Fruit fly (Drosophila melanogaster) whole organism, prepupa: Measurements from ENCODE around the gene CG14855.

Source experiments
- Blimp-1 ChIP-seq: fragments of 200-800 bp; sonication (Bioruptor generic); optimal IDR thresholded peaks from 3 replicates; lab custom pipeline; 2017; ENCODE audit warnings: missing biosample characterization, missing genetic modification characterization, mild to moderate bottlenecking, moderate library complexity, missing genetic modification reagents
- CG10631 ChIP-seq: fragments of 200-800 bp; sonication (Bioruptor generic); optimal IDR thresholded peaks from 2 replicates; lab custom pipeline; 2016; ENCODE audit warnings: missing biosample characterization, missing genetic modification characterization
- CG10669 ChIP-seq: fragments of 200-800 bp; sonication (Bioruptor generic); optimal IDR thresholded peaks from 3 replicates; lab custom pipeline; 2018; ENCODE audit warnings: missing biosample characterization, mild to moderate bottlenecking, missing genetic modification characterization, moderate library complexity
- CG11294 ChIP-seq: fragments of 200-800 bp; sonication (Bioruptor generic); IDR thresholded peaks from 2 replicates; pipeline ENCODE4 v1.3.6; 2022; ENCODE audit warnings: missing biosample characterization, missing genetic modification characterization
- CG11902 ChIP-seq: fragments of 200-800 bp; sonication (Bioruptor generic); optimal IDR thresholded peaks from 3 replicates; lab custom pipeline; 2016; ENCODE audit warnings: missing biosample characterization, missing genetic modification characterization
- CG15336 ChIP-seq: fragments of 200-800 bp; sonication (Bioruptor generic); IDR thresholded peaks from 2 replicates; pipeline ENCODE4 v1.3.6; 2022; ENCODE audit warnings: missing biosample characterization, missing genetic modification characterization
- CG1621 ChIP-seq: fragments of 200-800 bp; sonication (Bioruptor generic); optimal IDR thresholded peaks from 3 replicates; lab custom pipeline; 2018; ENCODE audit warnings: missing biosample characterization, mild to moderate bottlenecking, missing genetic modification characterization
- CG16779 ChIP-seq: fragments of 200-800 bp; sonication (Bioruptor generic); optimal IDR thresholded peaks from 3 replicates; lab custom pipeline; 2017; ENCODE audit warnings: missing biosample characterization, mild to moderate bottlenecking, missing genetic modification characterization
- CG3032 ChIP-seq: fragments of 200-800 bp; optimal IDR thresholded peaks from 2 replicates; lab custom pipeline; 2019; ENCODE audit warnings: missing biosample characterization, mild to moderate bottlenecking, missing genetic modification characterization, moderate library complexity
- CG31627 ChIP-seq: fragments of 200-800 bp; sonication (Bioruptor generic); optimal IDR thresholded peaks from 3 replicates; lab custom pipeline; 2016; ENCODE audit warnings: missing biosample characterization, missing genetic modification characterization
- CG32006 ChIP-seq: fragments of 200-800 bp; sonication (Bioruptor generic); optimal IDR thresholded peaks from 3 replicates; lab custom pipeline; 2017; ENCODE audit warnings: missing biosample characterization, mild to moderate bottlenecking, missing genetic modification characterization
- CG3919 ChIP-seq: fragments of 200-800 bp; sonication (Bioruptor generic); optimal IDR thresholded peaks from 3 replicates; lab custom pipeline; 2016; ENCODE audit warnings: missing biosample characterization, missing genetic modification characterization
- CG4318 ChIP-seq: fragments of 200-800 bp; sonication (Bioruptor generic); optimal IDR thresholded peaks from 3 replicates; lab custom pipeline; 2017; ENCODE audit warnings: missing biosample characterization, mild to moderate bottlenecking, missing genetic modification characterization
- CG6163 ChIP-seq: fragments of 200-800 bp; sonication (Bioruptor generic); IDR thresholded peaks from 3 replicates; pipeline ENCODE4 v1.3.6; 2022; ENCODE audit warnings: missing biosample characterization, missing genetic modification characterization
- CG6276 ChIP-seq: fragments of 200-800 bp; sonication (Bioruptor generic); optimal IDR thresholded peaks from 2 replicates; lab custom pipeline; 2017; ENCODE audit warnings: missing biosample characterization, mild to moderate bottlenecking, missing genetic modification characterization
- CG6808 ChIP-seq: fragments of 200-800 bp; sonication (Bioruptor generic); optimal IDR thresholded peaks from 3 replicates; lab custom pipeline; 2017; ENCODE audit warnings: missing biosample characterization, missing genetic modification characterization, mild to moderate bottlenecking, moderate library complexity, missing genetic modification reagents
- CG7368 ChIP-seq: fragments of 200-800 bp; sonication (Bioruptor generic); optimal IDR thresholded peaks from 3 replicates; lab custom pipeline; 2016; ENCODE audit warnings: missing biosample characterization, missing genetic modification characterization
- CG8119 ChIP-seq: fragments of 200-800 bp; sonication (Bioruptor generic); IDR thresholded peaks from 3 replicates; pipeline ENCODE4 v1.3.6; 2022; ENCODE audit warnings: missing biosample characterization, missing genetic modification characterization
- CG8319 ChIP-seq: fragments of 200-800 bp; sonication (Bioruptor generic); optimal IDR thresholded peaks from 3 replicates; lab custom pipeline; 2016; ENCODE audit warnings: missing biosample characterization, missing genetic modification characterization
- Eip75B ChIP-seq: fragments of 200-800 bp; sonication (Bioruptor generic); optimal IDR thresholded peaks from 3 replicates; lab custom pipeline; 2016; ENCODE audit warnings: missing biosample characterization, missing genetic modification characterization
- Eip78C ChIP-seq: fragments of 200-800 bp; sonication (Bioruptor generic); peaks from one replicate; lab custom pipeline; 2016; ENCODE audit warnings: missing biosample characterization, missing genetic modification characterization
- Eip93F ChIP-seq: fragments of 200-800 bp; sonication (Bioruptor generic); optimal IDR thresholded peaks from 2 replicates; lab custom pipeline; 2016; ENCODE audit warnings: missing biosample characterization, mild to moderate bottlenecking, missing genetic modification characterization
- Ets21C ChIP-seq: fragments of 200-800 bp; sonication (Bioruptor generic); optimal IDR thresholded peaks from 3 replicates; lab custom pipeline; 2016; ENCODE audit warnings: missing biosample characterization, missing genetic modification characterization
- Gug ChIP-seq: fragments of 200-800 bp; sonication (Bioruptor generic); IDR thresholded peaks from 2 replicates; pipeline ENCODE4 v1.3.6; 2022; ENCODE audit warnings: missing biosample characterization, missing genetic modification characterization
- Hr38 ChIP-seq: sonication (Bioruptor generic); optimal IDR thresholded peaks from 2 replicates; lab custom pipeline; 2016; ENCODE audit warnings: missing biosample characterization, missing genetic modification characterization
- Hr39 ChIP-seq: fragments of 200-800 bp; sonication (Bioruptor generic); optimal IDR thresholded peaks from 2 replicates; lab custom pipeline; 2016; ENCODE audit warnings: missing biosample characterization, missing genetic modification characterization
- Lpt ChIP-seq: fragments of 200-800 bp; sonication (Bioruptor generic); optimal IDR thresholded peaks from 3 replicates; lab custom pipeline; 2016; ENCODE audit warnings: missing biosample characterization, missing genetic modification characterization
- Met ChIP-seq: fragments of 200-800 bp; sonication (Bioruptor generic); optimal IDR thresholded peaks from 3 replicates; lab custom pipeline; 2016; ENCODE audit warnings: missing biosample characterization, missing genetic modification characterization
- Smox ChIP-seq: fragments of 200-800 bp; sonication (Bioruptor generic); optimal IDR thresholded peaks from 3 replicates; lab custom pipeline; 2016; ENCODE audit warnings: missing biosample characterization, missing genetic modification characterization
- Sox102F ChIP-seq: fragments of 200-800 bp; sonication (Bioruptor generic); optimal IDR thresholded peaks from 2 replicates; lab custom pipeline; 2016; ENCODE audit warnings: missing biosample characterization, mild to moderate bottlenecking, missing genetic modification characterization
- Sox14 ChIP-seq: fragments of 200-800 bp; sonication (Bioruptor generic); optimal IDR thresholded peaks from 3 replicates; lab custom pipeline; 2016; ENCODE audit warnings: missing biosample characterization, missing genetic modification characterization
- Sox15 ChIP-seq: fragments of 200-800 bp; sonication (Bioruptor generic); optimal IDR thresholded peaks from 3 replicates; lab custom pipeline; 2016; ENCODE audit warnings: missing biosample characterization, missing genetic modification characterization
- acj6 ChIP-seq: fragments of 200-800 bp; sonication (Bioruptor generic); optimal IDR thresholded peaks from 3 replicates; lab custom pipeline; 2016; ENCODE audit warnings: missing biosample characterization, missing genetic modification characterization
- dac ChIP-seq: fragments of 200-800 bp; sonication (Bioruptor generic); optimal IDR thresholded peaks from 2 replicates; lab custom pipeline; 2017; ENCODE audit warnings: missing biosample characterization, mild to moderate bottlenecking, missing genetic modification characterization
- dsx ChIP-seq: fragments of 200-800 bp; optimal IDR thresholded peaks from 3 replicates; lab custom pipeline; 2019; ENCODE audit warnings: missing biosample characterization, mild to moderate bottlenecking, missing genetic modification characterization, moderate library complexity; ENCODE audit not compliant: poor library complexity, severe bottlenecking
- eg ChIP-seq: fragments of 200-800 bp; sonication (Bioruptor generic); IDR thresholded peaks from 3 replicates; pipeline ENCODE4 v1.3.6; 2022; ENCODE audit warnings: missing biosample characterization, missing genetic modification characterization
- esn ChIP-seq: fragments of 200-800 bp; sonication (Bioruptor generic); optimal IDR thresholded peaks from 2 replicates; lab custom pipeline; 2016; ENCODE audit warnings: missing biosample characterization, mild to moderate bottlenecking, missing genetic modification characterization, moderate library complexity
- fd59A ChIP-seq: fragments of 200-800 bp; sonication (Bioruptor generic); optimal IDR thresholded peaks from 2 replicates; lab custom pipeline; 2017; ENCODE audit warnings: missing biosample characterization, mild to moderate bottlenecking, missing genetic modification characterization, missing genetic modification reagents
- fd85E ChIP-seq: fragments of 200-800 bp; sonication (Bioruptor generic); optimal IDR thresholded peaks from 3 replicates; lab custom pipeline; 2016; ENCODE audit warnings: missing biosample characterization, missing genetic modification characterization
- fkh ChIP-seq: fragments of 200-800 bp; sonication (Bioruptor generic); optimal IDR thresholded peaks from 3 replicates; lab custom pipeline; 2017; ENCODE audit warnings: missing biosample characterization, mild to moderate bottlenecking, missing genetic modification characterization, moderate library complexity
- lz ChIP-seq: fragments of 200-800 bp; sonication (Bioruptor generic); optimal IDR thresholded peaks from 3 replicates; lab custom pipeline; 2016; ENCODE audit warnings: missing biosample characterization, missing genetic modification characterization
- net ChIP-seq: fragments of 200-800 bp; sonication (Bioruptor generic); optimal IDR thresholded peaks from 3 replicates; lab custom pipeline; 2016; ENCODE audit warnings: missing biosample characterization, missing genetic modification characterization
- pdm3 ChIP-seq: fragments of 200-800 bp; sonication (Bioruptor generic); optimal IDR thresholded peaks from 3 replicates; lab custom pipeline; 2016; ENCODE audit warnings: missing biosample characterization, missing genetic modification characterization
- salr ChIP-seq, 2 experiments: fragments of 200-800 bp; sonication (Bioruptor generic); optimal IDR thresholded peaks; 3 replicates each; lab custom pipeline; 2016 to 2018; ENCODE audit warnings: missing biosample characterization in 2 of 2, missing genetic modification characterization in 2 of 2, mild to moderate bottlenecking in 1 of 2
- ss ChIP-seq, 2 experiments: fragments of 200-800 bp; sonication (Bioruptor generic); optimal IDR thresholded peaks; 2 replicates in 1 of 2; 3 replicates in 1 of 2; lab custom pipeline; 2017 to 2018; ENCODE audit warnings: mild to moderate bottlenecking in 2 of 2, missing biosample characterization in 2 of 2, missing genetic modification characterization in 2 of 2, moderate library complexity in 1 of 2
- svp ChIP-seq: fragments of 200-800 bp; sonication (Bioruptor generic); peaks from one replicate; lab custom pipeline; 2016; ENCODE audit warnings: missing biosample characterization, missing genetic modification characterization
- topi ChIP-seq: fragments of 200-800 bp; sonication (Bioruptor generic); optimal IDR thresholded peaks from 3 replicates; lab custom pipeline; 2016; ENCODE audit warnings: missing biosample characterization, missing genetic modification characterization

CG14855 gene

DNA sequence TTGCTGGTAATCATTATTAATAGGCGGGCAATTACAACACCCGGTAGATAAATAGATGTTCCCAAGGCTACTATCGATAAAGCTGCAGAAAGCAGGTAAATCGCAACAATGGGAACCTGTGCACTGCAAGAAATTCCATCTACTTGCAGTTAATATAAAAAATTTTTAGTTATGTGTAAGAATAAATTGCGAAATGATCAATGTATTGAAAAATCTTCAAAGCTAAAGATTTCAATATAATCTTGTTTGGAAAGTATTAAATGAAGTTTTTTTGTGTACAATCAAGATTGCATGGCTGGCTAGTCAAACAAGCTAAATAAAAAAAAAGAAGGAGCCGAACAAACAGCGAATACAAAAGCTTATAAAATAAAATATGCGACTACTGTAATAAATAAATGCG is 20.7 kb upstream of the CG14855 start (continued):
- TF ChIP-seq Sox102F (GFP tag; lab: Kevin White, UChicago): peak; percentile 16
- TF ChIP-seq CG3032 (tag; lab: Kevin White, UChicago): peak; percentile 43
- TF ChIP-seq svp: no peak
- TF ChIP-seq Eip78C: peak; percentile 91
- TF ChIP-seq salr (GFP tag; optimal IDR thresholded peaks at IDR 0.05; lab: Kevin White, UChicago): peak in 1 of 2 experiments; percentile 68
- no peak for TF ChIP-seq Ets21C (GFP tag; lab: Kevin White, UChicago)
- peak; percentile 45 for TF ChIP-seq Met (GFP tag; lab: Kevin White, UChicago)
- TF ChIP-seq CG15336 (GFP tag; lab: Robert Waterston, UW): peak; percentile 81
- TF ChIP-seq CG8319 (GFP tag; lab: Kevin White, UChicago): no peak
- peak; percentile 48 for TF ChIP-seq Sox14 (GFP tag; lab: Kevin White, UChicago)
- TF ChIP-seq dsx (GFP tag; lab: Kevin White, UChicago): peak; percentile 31
- peak; percentile 83 for TF ChIP-seq eg (GFP tag; lab: Robert Waterston, UW)
- TF ChIP-seq Gug (GFP tag; lab: Robert Waterston, UW): peak; percentile 42; the same call in 1 of the 2 replicates
- peak; percentile 16 for TF ChIP-seq Sox15 (GFP tag; lab: Kevin White, UChicago)
- TF ChIP-seq CG11902 (GFP tag; lab: Kevin White, UChicago): no peak
- TF ChIP-seq CG10669 (GFP tag; lab: Kevin White, UChicago): peak; percentile 30
- TF ChIP-seq dac (GFP tag; lab: Kevin White, UChicago): peak; percentile 35
- TF ChIP-seq CG10631 (GFP tag; lab: Kevin White, UChicago): peak; percentile 51
- TF ChIP-seq CG6276: peak; percentile 46
- TF ChIP-seq Eip93F (GFP tag; lab: Kevin White, UChicago): no peak
- peak; percentile 53 for TF ChIP-seq CG3919 (GFP tag; lab: Kevin White, UChicago)

DNA sequence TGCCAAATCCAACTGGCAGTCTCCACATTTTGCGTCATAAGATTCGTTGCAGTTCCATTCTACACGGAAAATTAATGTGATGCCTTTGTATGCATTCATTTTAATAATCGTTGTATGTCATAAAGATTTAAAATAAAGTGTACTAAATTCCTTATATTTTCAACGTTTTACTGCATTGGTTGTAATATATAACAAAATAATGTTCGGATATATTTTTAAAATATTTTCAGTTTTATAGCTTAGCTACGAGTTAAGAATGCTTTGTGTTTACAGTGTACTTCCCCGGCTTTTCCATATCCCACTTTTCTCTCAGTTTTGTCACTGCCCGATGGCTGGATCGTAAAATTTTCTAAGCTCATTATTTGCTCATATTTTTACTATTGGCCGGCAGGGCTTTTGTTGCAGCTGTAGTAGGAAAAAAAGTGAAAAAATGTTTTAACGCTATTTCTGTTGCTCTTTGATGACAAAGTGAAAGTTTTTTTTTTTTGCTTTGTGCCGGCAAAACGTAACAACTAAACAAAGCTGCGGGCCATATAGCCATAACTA is 16.3 kb upstream of the CG14855 start:
- TF ChIP-seq Hr38 (GFP tag; lab: Kevin White, UChicago) (no peak), Ets21C (GFP tag; lab: Kevin White, UChicago) (no peak), CG32006 (GFP tag; lab: Kevin White, UChicago) (peak; percentile 43), CG6163 (GFP tag; lab: Robert Waterston, UW) (no peak), Eip75B (GFP tag; lab: Kevin White, UChicago) (no peak), lz (GFP tag; lab: Kevin White, UChicago) (peak; percentile 7), CG11294 (GFP tag; lab: Robert Waterston, UW) (no peak), CG3032 (tag; lab: Kevin White, UChicago) (no peak), fd59A (no peak), Blimp-1 (no peak), CG8119 (GFP tag; lab: Robert Waterston, UW) (peak; percentile 34; the same call in 1 of the 3 replicates), salr (GFP tag; optimal IDR thresholded peaks at IDR 0.05; lab: Kevin White, UChicago) (no peak), Hr39 (no peak), net (peak; percentile 4), CG1621 (tag; lab: Kevin White, UChicago) (no peak), CG8319 (GFP tag; lab: Kevin White, UChicago) (no peak), Sox14 (GFP tag; lab: Kevin White, UChicago) (no peak), CG3919 (GFP tag; lab: Kevin White, UChicago) (no peak), eg (GFP tag; lab: Robert Waterston, UW) (no peak), CG7368 (GFP tag; lab: Kevin White, UChicago) (no peak), CG16779 (tag; lab: Kevin White, UChicago) (no peak), Eip93F (GFP tag; lab: Kevin White, UChicago) (no peak), Met (GFP tag; lab: Kevin White, UChicago) (no peak), CG6808 (GFP tag; lab: Kevin White, UChicago) (no peak), Sox102F (GFP tag; lab: Kevin White, UChicago) (no peak), fkh (GFP tag; lab: Kevin White, UChicago) (no peak), Lpt (GFP tag; lab: Kevin White, UChicago) (peak; percentile 8), esn (GFP tag; lab: Kevin White, UChicago) (peak; percentile 15), Sox15 (GFP tag; lab: Kevin White, UChicago) (no peak), fd85E (GFP tag; lab: Kevin White, UChicago) (no peak), svp (no peak), Smox (GFP tag; lab: Kevin White, UChicago) (no peak), topi (no peak), pdm3 (peak; percentile 1), ss (GFP tag; optimal IDR thresholded peaks at IDR 0.05; lab: Kevin White, UChicago) (no peak), Eip78C (peak; percentile 22), CG10669 (GFP tag; lab: Kevin White, UChicago) (no peak), CG6276 (no peak), acj6 (GFP tag; lab: Kevin White, UChicago) (peak; percentile 5), CG4318 (GFP tag; lab: Kevin White, UChicago) (peak; percentile 9), CG31627 (GFP tag; lab: Kevin White, UChicago) (no peak)
